Worm (Caenorhabditis elegans) whole organism, L3 larva: Measurements from ENCODE around the gene str-193.

ENCODE experiments used
- R02D3.7 ChIP-seq: fragments of 150-350 bp; optimal IDR thresholded peaks from 2 replicates; lab custom pipeline; 2014; ENCODE audit warnings: missing biosample characterization, missing genetic modification characterization
- ZK546.5 ChIP-seq: sonication (generic microtip); optimal IDR thresholded peaks from 2 replicates; lab custom pipeline; 2017; ENCODE audit warnings: missing biosample characterization, missing genetic modification characterization
- aly-2 ChIP-seq: fragments of 150-350 bp; optimal IDR thresholded peaks from 2 replicates; lab custom pipeline; 2014; ENCODE audit warnings: missing biosample characterization, missing genetic modification characterization
- ama-1 ChIP-seq: fragments of 150-350 bp; optimal IDR thresholded peaks from 2 replicates; lab custom pipeline; 2018
- ceh-16 ChIP-seq: sonication (generic microtip); optimal IDR thresholded peaks from 2 replicates; lab custom pipeline; 2017; ENCODE audit warnings: missing biosample characterization, missing genetic modification characterization
- ceh-28 ChIP-seq: fragments of 150-350 bp; optimal IDR thresholded peaks from 2 replicates; lab custom pipeline; 2014; ENCODE audit warnings: missing biosample characterization, missing genetic modification reagents, missing genetic modification characterization
- ceh-82 ChIP-seq: fragments of 150-350 bp; optimal IDR thresholded peaks from 2 replicates; lab custom pipeline; 2014; ENCODE audit warnings: missing biosample characterization, missing genetic modification characterization
- ceh-9 ChIP-seq: sonication (generic microtip); optimal IDR thresholded peaks from 2 replicates; lab custom pipeline; 2018; ENCODE audit warnings: missing biosample characterization, missing genetic modification characterization
- daf-12 ChIP-seq: fragments of 150-350 bp; optimal IDR thresholded peaks from 2 replicates; lab custom pipeline; 2014; ENCODE audit warnings: missing biosample characterization, missing genetic modification reagents, missing genetic modification characterization
- egl-27 ChIP-seq: sonication (generic microtip); optimal IDR thresholded peaks from 4 replicates; lab custom pipeline; 2017; ENCODE audit warnings: missing biosample characterization, missing genetic modification reagents, missing genetic modification characterization
- egl-5 ChIP-seq: fragments of 150-350 bp; optimal IDR thresholded peaks from 2 replicates; lab custom pipeline; 2017; ENCODE audit warnings: missing biosample characterization, missing genetic modification reagents, missing genetic modification characterization, inconsistent platforms
- elt-1 ChIP-seq: fragments of 150-350 bp; optimal IDR thresholded peaks from 2 replicates; lab custom pipeline; 2014; ENCODE audit warnings: missing biosample characterization, missing genetic modification characterization
- elt-3 ChIP-seq, 3 experiments: fragments of 150-350 bp in 1 of 3; sonication (generic microtip) in 2 of 3; optimal IDR thresholded peaks; 2 replicates in 2 of 3; 4 replicates in 1 of 3; lab custom pipeline; 2014 to 2017; ENCODE audit warnings: missing biosample characterization in 3 of 3, missing genetic modification characterization in 3 of 3
- eor-1 ChIP-seq, 2 experiments: fragments of 150-350 bp; optimal IDR thresholded peaks; 2 replicates each; lab custom pipeline; 2014 to 2018; ENCODE audit warnings: missing biosample characterization in 2 of 2, missing genetic modification characterization in 2 of 2
- fkh-10 ChIP-seq: sonication (generic microtip); optimal IDR thresholded peaks from 2 replicates; lab custom pipeline; 2017; ENCODE audit warnings: missing biosample characterization, missing genetic modification reagents, missing genetic modification characterization
- fkh-2 ChIP-seq: fragments of 150-350 bp; optimal IDR thresholded peaks from 2 replicates; lab custom pipeline; 2014; ENCODE audit warnings: missing biosample characterization, missing genetic modification reagents, missing genetic modification characterization
- fos-1 ChIP-seq: fragments of 150-350 bp; optimal IDR thresholded peaks from 2 replicates; lab custom pipeline; 2014; ENCODE audit warnings: missing biosample characterization, missing genetic modification characterization
- hmg-11 ChIP-seq: sonication (generic microtip); optimal IDR thresholded peaks from 2 replicates; lab custom pipeline; 2016; ENCODE audit warnings: missing genetic modification characterization, missing compliant biosample characterization
- jun-1 ChIP-seq: fragments of 150-350 bp; optimal IDR thresholded peaks from 2 replicates; lab custom pipeline; 2014; ENCODE audit warnings: missing biosample characterization, missing genetic modification reagents, missing genetic modification characterization
- lin-15B ChIP-seq: fragments of 150-350 bp; optimal IDR thresholded peaks from 2 replicates; lab custom pipeline; 2014; ENCODE audit warnings: missing biosample characterization, missing genetic modification characterization
- mdl-1 ChIP-seq: fragments of 150-350 bp; optimal IDR thresholded peaks from 2 replicates; lab custom pipeline; 2014; ENCODE audit warnings: missing biosample characterization, missing genetic modification characterization
- mml-1 ChIP-seq: fragments of 150-350 bp; sonication (generic microtip); optimal IDR thresholded peaks from 3 replicates; lab custom pipeline; 2014; ENCODE audit warnings: missing biosample characterization, missing genetic modification characterization
- nhr-12 ChIP-seq: fragments of 150-350 bp; optimal IDR thresholded peaks from 2 replicates; lab custom pipeline; 2014; ENCODE audit warnings: missing biosample characterization, missing genetic modification characterization
- nhr-23 ChIP-seq: fragments of 150-350 bp; optimal IDR thresholded peaks from 2 replicates; lab custom pipeline; 2014; ENCODE audit warnings: missing biosample characterization, missing genetic modification reagents, missing genetic modification characterization
- nhr-237 ChIP-seq: fragments of 150-350 bp; optimal IDR thresholded peaks from 2 replicates; lab custom pipeline; 2014; ENCODE audit warnings: missing biosample characterization, missing genetic modification characterization
- nhr-25 ChIP-seq: sonication (generic microtip); optimal IDR thresholded peaks from 2 replicates; lab custom pipeline; 2017; ENCODE audit warnings: missing biosample characterization, missing genetic modification characterization
- nhr-28 ChIP-seq: fragments of 150-350 bp; optimal IDR thresholded peaks from 2 replicates; lab custom pipeline; 2014; ENCODE audit warnings: missing biosample characterization, missing genetic modification characterization
- nhr-43 ChIP-seq: sonication (generic microtip); optimal IDR thresholded peaks from 2 replicates; lab custom pipeline; 2016; ENCODE audit warnings: mild to moderate bottlenecking, missing genetic modification characterization, missing compliant biosample characterization; ENCODE audit not compliant: poor library complexity, severe bottlenecking
- nhr-67 ChIP-seq: fragments of 150-350 bp; optimal IDR thresholded peaks from 2 replicates; lab custom pipeline; 2014; ENCODE audit warnings: missing biosample characterization, missing genetic modification characterization
- nhr-76 ChIP-seq: fragments of 150-350 bp; sonication (generic microtip); optimal IDR thresholded peaks from 5 replicates; lab custom pipeline; 2014; ENCODE audit warnings: missing biosample characterization, missing genetic modification characterization
- pha-4 ChIP-seq: fragments of 150-350 bp; optimal IDR thresholded peaks from 2 replicates; lab custom pipeline; 2014; ENCODE audit warnings: missing biosample characterization, missing genetic modification reagents, missing genetic modification characterization
- pqm-1 ChIP-seq: fragments of 150-350 bp; optimal IDR thresholded peaks from 2 replicates; lab custom pipeline; 2017; ENCODE audit warnings: missing biosample characterization, missing genetic modification characterization, inconsistent platforms
- sea-2 ChIP-seq: fragments of 150-350 bp; sonication (generic microtip); optimal IDR thresholded peaks from 4 replicates; lab custom pipeline; 2014; ENCODE audit warnings: missing biosample characterization, missing genetic modification reagents, missing genetic modification characterization
- skn-1 ChIP-seq: fragments of 150-350 bp; optimal IDR thresholded peaks from 2 replicates; lab custom pipeline; 2014; ENCODE audit warnings: missing biosample characterization, missing genetic modification characterization
- unc-62 ChIP-seq: fragments of 150-350 bp; sonication (generic microtip); optimal IDR thresholded peaks from 4 replicates; lab custom pipeline; 2014; ENCODE audit warnings: missing biosample characterization, missing genetic modification reagents, missing genetic modification characterization
- ztf-11 ChIP-seq: fragments of 150-350 bp; optimal IDR thresholded peaks from 2 replicates; lab custom pipeline; 2014; ENCODE audit warnings: missing biosample characterization, missing genetic modification characterization
- ztf-4 ChIP-seq: fragments of 150-350 bp; optimal IDR thresholded peaks from 2 replicates; lab custom pipeline; 2014; ENCODE audit warnings: missing biosample characterization, missing genetic modification characterization

The str-193 gene

DNA sequence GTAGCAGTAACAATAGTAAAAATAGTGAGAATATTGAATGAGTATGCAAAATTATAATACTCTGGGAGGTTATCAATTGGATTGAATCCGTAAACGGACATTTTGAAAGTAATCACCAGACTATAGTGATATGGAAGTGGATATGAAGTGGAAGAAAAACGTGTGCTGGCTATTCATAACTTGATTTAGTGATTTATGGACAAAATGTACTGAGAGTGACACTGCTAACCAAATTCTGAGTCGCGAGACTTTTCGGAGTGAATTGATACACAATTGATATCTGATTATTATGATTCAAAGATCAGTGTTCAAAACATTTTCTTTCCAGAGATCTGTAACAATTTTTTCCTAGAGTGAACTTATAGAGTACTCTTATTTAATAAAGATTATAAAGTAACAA lies 14.3 kb upstream of the str-193 start, which contains the start of gene sru-38:
TSS of gene sru-38 (minus strand) at position 101 of the 400 bp plus-strand sequence.
- no peak for TF ChIP-seq skn-1 (tag; lab: Kevin White, UChicago)
- no peak for TF ChIP-seq hmg-11 (tag; lab: Kevin White, UChicago)
- TF ChIP-seq nhr-76 (tag; lab: Kevin White, UChicago), result no peak
- TF ChIP-seq ZK546.5, result no peak
- no peak for TF ChIP-seq ceh-9 (tag; lab: Kevin White, UChicago)
- TF ChIP-seq ceh-16 (tag; lab: Kevin White, UChicago), result no peak
- TF ChIP-seq ceh-28 (tag; lab: Kevin White, UChicago), result no peak
- no peak for TF ChIP-seq ama-1 (lab: Kevin White, UChicago)
- TF ChIP-seq fos-1, result no peak
- TF ChIP-seq, all 47 proteins: peak for 0

- no peak for TF ChIP-seq R02D3.7
- no peak for TF ChIP-seq aly-2 (tag; lab: Kevin White, UChicago)
- no peak for TF ChIP-seq egl-27
- TF ChIP-seq fkh-2 (tag; lab: Kevin White, UChicago), result no peak
- TF ChIP-seq skn-1 (tag; lab: Kevin White, UChicago), result no peak
- no peak for TF ChIP-seq elt-3 (tag; optimal IDR thresholded peaks at IDR 0.05; lab: Kevin White, UChicago)
- no peak for TF ChIP-seq ZK546.5
- TF ChIP-seq nhr-12 (tag; lab: Kevin White, UChicago), result no peak
- TF ChIP-seq mdl-1 (tag; lab: Kevin White, UChicago), result no peak
- no peak for TF ChIP-seq nhr-23 (tag; lab: Kevin White, UChicago)
- TF ChIP-seq fos-1, result no peak
- no peak for TF ChIP-seq sea-2 (GFP tag; lab: Kevin White, UChicago)
- no peak for TF ChIP-seq pqm-1 (tag; lab: Kevin White, UChicago)
- no peak for TF ChIP-seq nhr-237
- no peak for TF ChIP-seq egl-5
- TF ChIP-seq hmg-11 (tag; lab: Kevin White, UChicago), result no peak
Observed at ce11 chrV:9833900-9834299, 12.3 kb upstream of the str-193 start, which contains the start of gene sru-40. sru-40 (minus strand) TSS chrV:9834000.

DNA sequence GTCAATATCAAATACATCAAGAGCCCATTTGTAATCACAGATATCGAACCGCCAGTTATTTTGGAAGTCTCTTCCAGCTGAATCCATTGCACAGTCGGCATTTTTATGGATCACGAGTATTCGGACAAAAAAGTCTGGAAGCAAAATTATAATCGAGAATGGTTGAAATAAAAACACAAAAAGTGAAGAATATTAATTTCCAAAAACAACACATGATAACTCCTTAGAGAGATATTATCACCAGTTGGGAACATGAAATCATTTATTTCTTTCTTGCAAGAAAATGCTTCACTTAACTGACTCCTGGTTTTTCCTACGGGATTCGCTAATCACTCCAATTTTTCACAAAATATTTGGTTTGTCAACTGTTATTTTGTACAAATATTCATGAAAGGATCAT lies 2.5 kb upstream of the str-193 start, which contains the start of gene str-2:
TSS of gene str-2 (minus strand) at position 101 of the 400 bp plus-strand sequence.
- no peak for TF ChIP-seq nhr-237
- TF ChIP-seq pha-4 (tag; lab: Kevin White, UChicago), result no peak
- TF ChIP-seq ceh-82, result no peak
- no peak for TF ChIP-seq ztf-11 (tag; lab: Kevin White, UChicago)
- no peak for TF ChIP-seq unc-62
- TF ChIP-seq nhr-25 (tag; lab: Kevin White, UChicago), result no peak
- TF ChIP-seq ceh-9 (tag; lab: Kevin White, UChicago), result no peak
- TF ChIP-seq mml-1 (tag; lab: Kevin White, UChicago), result no peak
- no peak for TF ChIP-seq egl-5
- no peak for TF ChIP-seq nhr-23 (tag; lab: Kevin White, UChicago)
- no peak for TF ChIP-seq pqm-1 (tag; lab: Kevin White, UChicago)

ce11 chrV:9816390-9816789 lies 5.2 kb downstream of the str-193 start, which contains the start of gene sru-31:
sru-31 (plus strand) TSS chrV:9816690.
- no peak for TF ChIP-seq jun-1 (tag; lab: Kevin White, UChicago)
- no peak for TF ChIP-seq ztf-4 (tag; lab: Kevin White, UChicago)
- no peak for TF ChIP-seq nhr-67
- no peak for TF ChIP-seq nhr-43 (tag; lab: Kevin White, UChicago)
- TF ChIP-seq pqm-1 (tag; lab: Kevin White, UChicago), result no peak
- no peak for TF ChIP-seq fos-1
- TF ChIP-seq pha-4 (tag; lab: Kevin White, UChicago), result no peak
- TF ChIP-seq lin-15B (tag; lab: Kevin White, UChicago), result no peak
- TF ChIP-seq, all 47 proteins: peak for 0

DNA sequence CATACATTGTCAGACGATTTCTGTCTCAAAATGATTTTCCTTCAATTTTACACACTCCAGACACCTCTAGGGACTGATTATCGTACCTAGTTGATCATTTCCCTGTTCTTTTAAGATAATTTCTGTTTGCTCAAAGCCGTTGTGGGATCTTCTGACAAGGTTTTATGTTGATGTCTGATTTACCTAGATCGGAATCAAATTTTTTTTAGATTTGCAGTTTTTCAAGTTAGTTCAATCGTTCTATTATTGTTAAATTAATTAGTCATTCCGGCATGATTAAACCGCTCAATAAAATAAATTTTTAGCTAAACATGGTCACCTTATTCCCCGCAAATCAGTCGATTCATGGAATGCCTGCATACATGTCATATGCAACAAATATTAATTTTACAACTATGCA lies 8.1 kb downstream of the str-193 start, which contains the start of gene sru-30:
TSS of gene sru-30 (plus strand) at position 301 of the 400 bp plus-strand sequence.
- TF ChIP-seq nhr-28 (tag; lab: Kevin White, UChicago) (no peak), daf-12 (tag; lab: Kevin White, UChicago) (no peak), egl-5 (no peak), nhr-12 (tag; lab: Kevin White, UChicago) (no peak), ceh-28 (tag; lab: Kevin White, UChicago) (no peak), aly-2 (tag; lab: Kevin White, UChicago) (no peak), sea-2 (GFP tag; lab: Kevin White, UChicago) (no peak), egl-27 (no peak), fkh-10 (GFP tag; lab: Kevin White, UChicago) (no peak), eor-1 (tag; optimal IDR thresholded peaks at IDR 0.05; lab: Kevin White, UChicago) (no peak), elt-1 (tag; lab: Kevin White, UChicago) (no peak)
- TF ChIP-seq, all 47 proteins: peak for 0
